Worm (Caenorhabditis elegans) whole organism, young adult: Measurements from ENCODE around the gene C01C10.2.

Experiments used
- B0336.3 ChIP-seq: fragments of 200-800 bp; sonication (Bioruptor generic); IDR thresholded peaks from 2 replicates; pipeline ENCODE4 v1.3.6; 2022; ENCODE audit warnings: missing genetic modification characterization, missing compliant biosample characterization
- D2030.7 ChIP-seq: fragments of 200-800 bp; sonication (Bioruptor generic); IDR thresholded peaks from 2 replicates; pipeline ENCODE4 v1.3.6; 2022; ENCODE audit warnings: missing genetic modification reagents, missing genetic modification characterization, missing compliant biosample characterization
- F10E7.11 ChIP-seq: sonication (generic microtip); optimal IDR thresholded peaks from 2 replicates; lab custom pipeline; 2017; ENCODE audit warnings: mild to moderate bottlenecking, missing genetic modification characterization, moderate library complexity, missing compliant biosample characterization
- F22D6.2 ChIP-seq: sonication (generic microtip); optimal IDR thresholded peaks from 2 replicates; lab custom pipeline; 2016; ENCODE audit warnings: mild to moderate bottlenecking, missing genetic modification characterization, missing compliant biosample characterization
- F23B12.7 ChIP-seq: sonication (generic microtip); optimal IDR thresholded peaks from 2 replicates; lab custom pipeline; 2017; ENCODE audit warnings: missing genetic modification characterization, mild to moderate bottlenecking, missing compliant biosample characterization, antibody characterized with exemption, moderate library complexity; ENCODE audit not compliant: insufficient read depth
- F49E8.2 ChIP-seq: sonication (generic microtip); optimal IDR thresholded peaks from 3 replicates; lab custom pipeline; 2017; ENCODE audit warnings: missing genetic modification characterization, mild to moderate bottlenecking, missing compliant biosample characterization, antibody characterized with exemption, moderate library complexity; ENCODE audit not compliant: insufficient read depth
- F52B5.7 ChIP-seq: sonication (generic microtip); optimal IDR thresholded peaks from 2 replicates; lab custom pipeline; 2016; ENCODE audit warnings: mild to moderate bottlenecking, missing genetic modification characterization, missing compliant biosample characterization
- F55B11.4 ChIP-seq: sonication (generic microtip); optimal IDR thresholded peaks from 2 replicates; lab custom pipeline; 2016; ENCODE audit warnings: missing compliant biosample characterization, missing genetic modification characterization, borderline replicate concordance; ENCODE audit not compliant: insufficient read depth
- F57C9.4 ChIP-seq: sonication (generic microtip); optimal IDR thresholded peaks from 2 replicates; lab custom pipeline; 2017; ENCODE audit warnings: mild to moderate bottlenecking, missing genetic modification characterization, missing compliant biosample characterization
- K11D2.4 ChIP-seq: fragments of 200-800 bp; sonication (Bioruptor generic); IDR thresholded peaks from 2 replicates; pipeline ENCODE4 v1.3.6; 2022; ENCODE audit warnings: missing genetic modification reagents, missing genetic modification characterization, missing compliant biosample characterization
- T26A5.8 ChIP-seq: sonication (generic microtip); optimal IDR thresholded peaks from 2 replicates; lab custom pipeline; 2016; ENCODE audit warnings: missing genetic modification characterization, missing compliant biosample characterization
- Y67H2A.10 ChIP-seq: fragments of 200-800 bp; sonication (Bioruptor generic); conservative IDR thresholded peaks from 2 replicates; pipeline ENCODE4 v1.3.6; 2022; ENCODE audit warnings: missing genetic modification reagents, missing genetic modification characterization, missing compliant biosample characterization
- Y95B8A.8 ChIP-seq: fragments of 200-800 bp; sonication (Bioruptor generic); IDR thresholded peaks from 2 replicates; pipeline ENCODE4 v1.3.6; 2022; ENCODE audit warnings: missing genetic modification reagents, missing genetic modification characterization, missing compliant biosample characterization
- attf-5 ChIP-seq: fragments of 200-800 bp; sonication (Bioruptor generic); optimal IDR thresholded peaks from 2 replicates; lab custom pipeline; 2018; ENCODE audit warnings: mild to moderate bottlenecking, missing genetic modification characterization, missing compliant biosample characterization
- bed-1 ChIP-seq: fragments of 200-800 bp; sonication (Bioruptor generic); IDR thresholded peaks from 2 replicates; pipeline ENCODE4 v1.3.6; 2022; ENCODE audit warnings: missing genetic modification reagents, missing genetic modification characterization, missing compliant biosample characterization
- ceh-27 ChIP-seq: fragments of 200-800 bp; sonication (Bioruptor generic); optimal IDR thresholded peaks from 2 replicates; lab custom pipeline; 2018; ENCODE audit warnings: mild to moderate bottlenecking, missing genetic modification characterization, moderate library complexity, missing compliant biosample characterization
- ceh-58 ChIP-seq: fragments of 200-800 bp; sonication (Bioruptor generic); IDR thresholded peaks from 2 replicates; pipeline ENCODE4 v1.3.6; 2022; ENCODE audit warnings: missing genetic modification characterization, missing compliant biosample characterization
- dpl-1 ChIP-seq: fragments of 150-350 bp; optimal IDR thresholded peaks from 2 replicates; lab custom pipeline; 2014; ENCODE audit warnings: missing biosample characterization, missing genetic modification reagents, missing genetic modification characterization
- ets-4 ChIP-seq: fragments of 200-800 bp; sonication (Bioruptor generic); optimal IDR thresholded peaks from 2 replicates; lab custom pipeline; 2018; ENCODE audit warnings: mild to moderate bottlenecking, missing genetic modification characterization, missing compliant biosample characterization
- him-1 ChIP-seq: sonication (generic microtip); optimal IDR thresholded peaks from 2 replicates; lab custom pipeline; 2016; ENCODE audit warnings: missing genotype, missing genetic modification reagents, missing genetic modification characterization, missing compliant biosample characterization
- hmg-20 ChIP-seq: fragments of 200-800 bp; sonication (Bioruptor generic); IDR thresholded peaks from 2 replicates; pipeline ENCODE4 v1.3.6; 2022; ENCODE audit warnings: missing genetic modification reagents, missing genetic modification characterization, missing compliant biosample characterization
- lag-1 ChIP-seq: fragments of 200-800 bp; sonication (Bioruptor generic); IDR thresholded peaks from 2 replicates; pipeline ENCODE4 v1.3.6; 2022; ENCODE audit warnings: missing genetic modification reagents, missing genetic modification characterization, missing compliant biosample characterization
- lin-40 ChIP-seq: sonication (generic microtip); optimal IDR thresholded peaks from 2 replicates; lab custom pipeline; 2016; ENCODE audit warnings: missing genetic modification characterization, mild to moderate bottlenecking, missing compliant biosample characterization, missing genotype, missing genetic modification reagents
- mel-28 ChIP-seq: sonication (generic microtip); optimal IDR thresholded peaks from 2 replicates; lab custom pipeline; 2016; ENCODE audit warnings: borderline replicate concordance, mild to moderate bottlenecking, missing genetic modification characterization, missing compliant biosample characterization
- mxl-1 ChIP-seq: sonication (generic microtip); optimal IDR thresholded peaks from 2 replicates; lab custom pipeline; 2016; ENCODE audit warnings: missing genetic modification characterization, missing compliant biosample characterization
- nfya-2 ChIP-seq: fragments of 200-800 bp; sonication (Bioruptor generic); IDR thresholded peaks from 2 replicates; pipeline ENCODE4 v1.3.6; 2022; ENCODE audit warnings: missing genetic modification reagents, missing genetic modification characterization, missing compliant biosample characterization
- nhr-179 ChIP-seq: sonication (generic microtip); optimal IDR thresholded peaks from 2 replicates; lab custom pipeline; 2016; ENCODE audit warnings: mild to moderate bottlenecking, missing genetic modification characterization, missing compliant biosample characterization
- pbrm-1 ChIP-seq: fragments of 200-800 bp; sonication (Bioruptor generic); IDR thresholded peaks from 2 replicates; pipeline ENCODE4 v1.3.6; 2022; ENCODE audit warnings: missing genetic modification reagents, missing genetic modification characterization, missing compliant biosample characterization
- rcor-1 ChIP-seq: fragments of 200-800 bp; sonication (Bioruptor generic); IDR thresholded peaks from 2 replicates; pipeline ENCODE4 v1.3.6; 2022; ENCODE audit warnings: missing genetic modification reagents, missing genetic modification characterization, missing compliant biosample characterization
- sdz-38 ChIP-seq: sonication (generic microtip); optimal IDR thresholded peaks from 2 replicates; lab custom pipeline; 2016; ENCODE audit warnings: missing genotype, missing genetic modification characterization, missing compliant biosample characterization
- sea-2 ChIP-seq: fragments of 200-800 bp; sonication (Bioruptor generic); IDR thresholded peaks from 2 replicates; pipeline ENCODE4 v1.3.6; 2022; ENCODE audit warnings: missing genetic modification characterization, missing compliant biosample characterization
- snpc-4 ChIP-seq, 5 experiments: fragments of 150-350 bp in 1 of 5; sonication (generic microtip) in 4 of 5; optimal IDR thresholded peaks; 2 replicates each; lab custom pipeline; 2014 to 2018; ENCODE audit warnings: missing genetic modification characterization in 5 of 5, missing biosample characterization in 3 of 5, antibody characterized with exemption in 2 of 5, mild to moderate bottlenecking in 2 of 5, missing compliant biosample characterization in 2 of 5, missing genotype in 2 of 5, moderate library complexity in 2 of 5, missing genetic modification reagents in 1 of 5
- tbp1 ChIP-seq: fragments of 200-800 bp; sonication (Bioruptor generic); optimal IDR thresholded peaks from 2 replicates; lab custom pipeline; 2018; ENCODE audit warnings: mild to moderate bottlenecking, missing genetic modification characterization, missing compliant biosample characterization
- tlf-1 ChIP-seq: fragments of 200-800 bp; sonication (Bioruptor generic); optimal IDR thresholded peaks from 2 replicates; lab custom pipeline; 2018; ENCODE audit warnings: mild to moderate bottlenecking, missing genetic modification characterization, missing compliant biosample characterization
- unc-130 ChIP-seq: sonication (generic microtip); optimal IDR thresholded peaks from 2 replicates; lab custom pipeline; 2016; ENCODE audit warnings: missing genetic modification reagents, missing genetic modification characterization, missing compliant biosample characterization
- zim-3 ChIP-seq: sonication (generic microtip); optimal IDR thresholded peaks from 2 replicates; lab custom pipeline; 2017; ENCODE audit warnings: mild to moderate bottlenecking, missing genetic modification characterization, moderate library complexity, missing compliant biosample characterization
- ztf-28 ChIP-seq: fragments of 200-800 bp; sonication (Bioruptor generic); IDR thresholded peaks from 2 replicates; pipeline ENCODE4 v1.3.6; 2022; ENCODE audit warnings: missing genetic modification reagents, missing genetic modification characterization, missing compliant biosample characterization
- ztf-3 ChIP-seq: fragments of 200-800 bp; sonication (Bioruptor generic); optimal IDR thresholded peaks from 2 replicates; lab custom pipeline; 2018; ENCODE audit warnings: mild to moderate bottlenecking, missing genetic modification characterization, missing compliant biosample characterization

C01C10.2 gene

ce11 chrX:7430483-7430882 lies 7.4 kb downstream of the C01C10.2 start:
- TF ChIP-seq Y67H2A.10 (GFP tag; lab: Robert Waterston, UW) (no peak), T26A5.8 (tag; lab: Kevin White, UChicago) (no peak), snpc-4 (GFP tag; optimal IDR thresholded peaks at IDR 0.05; lab: Kevin White, UChicago) (no peak), snpc-4 (tag; optimal IDR thresholded peaks at IDR 0.05; lab: Kevin White, UChicago) (no peak), F49E8.2 (no peak), B0336.3 (GFP tag; lab: Robert Waterston, UW) (no peak), lag-1 (GFP tag; lab: Robert Waterston, UW) (no peak), dpl-1 (GFP tag; lab: Kevin White, UChicago) (no peak), ets-4 (GFP tag; lab: Kevin White, UChicago) (no peak), ceh-58 (no peak), Y95B8A.8 (no peak), ztf-3 (GFP tag; lab: Kevin White, UChicago) (no peak)
- TF ChIP-seq, all 124 proteins: peak for 0

- TF ChIP-seq zim-3 (tag; lab: Kevin White, UChicago) (no peak), F10E7.11 (tag; lab: Kevin White, UChicago) (no peak), Y95B8A.8 (no peak), D2030.7 (no peak), sdz-38 (tag; lab: Kevin White, UChicago) (no peak), sea-2 (GFP tag; lab: Robert Waterston, UW) (no peak), ztf-28 (GFP tag; lab: Robert Waterston, UW) (no peak), attf-5 (GFP tag; lab: Kevin White, UChicago) (no peak), nhr-179 (tag; lab: Kevin White, UChicago) (no peak)
- TF ChIP-seq, all 124 proteins: peak for 0
Measured at ce11 chrX:7424813-7425212, 13.1 kb downstream of the C01C10.2 start, which contains the start of gene mnm-2. TSS of gene mnm-2 (minus strand) at chrX:7424913.

- no peak for TF ChIP-seq nfya-2 (GFP tag; lab: Robert Waterston, UW)
- TF ChIP-seq unc-130 (GFP tag; lab: Kevin White, UChicago) = no peak
- no peak for TF ChIP-seq rcor-1 (GFP tag; lab: Robert Waterston, UW)
- TF ChIP-seq bed-1 (GFP tag; lab: Robert Waterston, UW) = no peak
- TF ChIP-seq F57C9.4 (tag; lab: Kevin White, UChicago) = no peak
- no peak for TF ChIP-seq K11D2.4 (GFP tag; lab: Robert Waterston, UW)
- TF ChIP-seq lin-40 (tag; lab: Kevin White, UChicago) = no peak
- no peak for TF ChIP-seq mxl-1 (tag; lab: Kevin White, UChicago)
- no peak for TF ChIP-seq F23B12.7 (tag; lab: Kevin White, UChicago)
- TF ChIP-seq mel-28 = no peak
- TF ChIP-seq him-1 (tag; lab: Kevin White, UChicago) = no peak
- no peak for TF ChIP-seq ceh-27 (GFP tag; lab: Kevin White, UChicago)
- TF ChIP-seq F22D6.2 = no peak
- TF ChIP-seq hmg-20 (GFP tag; lab: Robert Waterston, UW) = no peak
- TF ChIP-seq pbrm-1 (GFP tag; lab: Robert Waterston, UW) = no peak
- no peak for TF ChIP-seq F55B11.4
- no peak for TF ChIP-seq F52B5.7 (tag; lab: Kevin White, UChicago)
- TF ChIP-seq tlf-1 (GFP tag; lab: Kevin White, UChicago) = no peak
- no peak for TF ChIP-seq tbp1 (GFP tag; lab: Kevin White, UChicago)
Measured at ce11 chrX:7420571-7420970, 17.3 kb downstream of the C01C10.2 start, which contains the start of gene C10A4.9. TSS of gene C10A4.9 (plus strand) at chrX:7420871.
